Fruit fly (Drosophila melanogaster): ENCODE data around the gene HIP.

Gene HIP

DNA sequence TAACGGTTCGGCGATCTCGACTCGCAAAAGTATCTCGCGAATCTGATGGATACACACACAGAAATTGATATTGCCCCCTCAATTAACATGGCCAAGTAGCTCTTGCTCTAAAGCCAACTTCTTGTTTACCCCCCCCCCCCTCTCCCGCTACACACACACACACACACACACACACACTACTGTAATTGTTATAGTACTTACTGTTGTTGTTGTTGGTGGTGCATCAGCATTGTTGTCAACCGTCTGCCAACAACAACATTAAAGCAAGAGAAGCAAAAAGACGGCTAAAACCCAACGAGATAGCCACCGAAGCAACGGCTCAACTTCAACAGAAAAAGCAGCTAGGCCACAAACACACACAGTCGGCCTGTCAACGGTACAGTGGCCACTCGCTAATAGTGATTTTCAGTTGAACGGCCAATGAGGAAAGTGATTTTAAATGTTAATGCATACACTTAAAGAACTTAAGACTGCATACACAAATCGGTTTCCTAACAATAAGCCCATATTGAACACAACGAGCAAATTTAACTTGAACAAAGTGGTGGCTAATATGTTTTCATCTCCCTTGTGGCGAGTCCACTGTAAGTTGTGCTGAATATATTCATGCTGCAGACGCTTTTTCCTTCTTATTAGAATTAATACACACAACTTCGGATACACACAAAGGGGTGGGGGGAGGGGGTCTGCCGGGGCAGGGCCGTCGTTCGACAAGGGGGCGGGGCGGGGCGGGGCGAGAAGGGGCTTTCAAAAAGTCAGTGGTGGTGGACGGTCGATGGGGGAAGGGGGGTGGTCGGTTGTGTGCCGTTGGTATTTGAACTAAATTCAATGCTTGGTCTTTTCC, 48.5 kb upstream of the HIP start (continued):
- TF ChIP-seq aop (GFP tag; IDR thresholded peaks at IDR 0.05) (no peak), Eip74EF (GFP tag; optimal IDR thresholded peaks at IDR 0.05) (peak in 1 of 2 experiments; percentile 60), CG15011 (GFP tag; optimal IDR thresholded peaks at IDR 0.05) (peak; percentile 71), sc (optimal IDR thresholded peaks at IDR 0.05) (no peak), sc (GFP tag; optimal IDR thresholded peaks at IDR 0.05) (peak; percentile 73), Scr (GFP tag; IDR thresholded peaks at IDR 0.05; ENCODE audit: partially characterized antibody) (no peak), CG7372 (GFP tag; IDR thresholded peaks at IDR 0.05) (peak; percentile 79), jing (GFP tag; optimal IDR thresholded peaks at IDR 0.05) (peak; percentile 81), stc (GFP tag; IDR thresholded peaks at IDR 0.05) (peak; percentile 80), CG1602 (GFP tag; optimal IDR thresholded peaks at IDR 0.05) (peak; percentile 71), fu2 (GFP tag; optimal IDR thresholded peaks at IDR 0.05) (peak; percentile 69), CG8924 (tag; optimal IDR thresholded peaks at IDR 0.05) (peak; percentile 90), CG13624 (GFP tag; optimal IDR thresholded peaks at IDR 0.05) (peak; percentile 70), bsh (GFP tag; optimal IDR thresholded peaks at IDR 0.05) (peak; percentile 68 to 94), zfh2 (GFP tag; optimal IDR thresholded peaks at IDR 0.05) (peak; percentile 84), dysf (GFP tag; IDR thresholded peaks at IDR 0.05) (peak; percentile 95), dan (GFP tag; IDR thresholded peaks at IDR 0.05) (peak; percentile 39; the same call in 1 of the 2 replicates), CG31441 (GFP tag; IDR thresholded peaks at IDR 0.05) (peak; percentile 88), CG10366 (GFP tag; IDR thresholded peaks at IDR 0.05) (peak; percentile 89), Hey (tag; optimal IDR thresholded peaks at IDR 0.05) (peak; percentile 39), dm (GFP tag; optimal IDR thresholded peaks at IDR 0.05) (peak; percentile 50), NK7.1 (GFP tag; optimal IDR thresholded peaks at IDR 0.05) (peak; percentile 13), CG15696 (tag; optimal IDR thresholded peaks at IDR 0.05) (peak; percentile 47), vfl (GFP tag; optimal IDR thresholded peaks at IDR 0.05) (peak; percentile 63), tgo (GFP tag; IDR thresholded peaks at IDR 0.05) (peak; percentile 88), fd102C (GFP tag; optimal IDR thresholded peaks at IDR 0.05) (no peak), Myb (GFP tag; optimal IDR thresholded peaks at IDR 0.05) (peak; percentile 63), pzg (GFP tag; optimal IDR thresholded peaks at IDR 0.05) (peak; percentile 11), cato (GFP tag; optimal IDR thresholded peaks at IDR 0.05; ENCODE audit: borderline replicate concordance) (peak; percentile 76), zen (tag; optimal IDR thresholded peaks at IDR 0.05) (peak; percentile 70), CG4854 (GFP tag; optimal IDR thresholded peaks at IDR 0.05) (peak; percentile 71), CG2889 (GFP tag; IDR thresholded peaks at IDR 0.05) (peak; percentile 73; the same call in 2 of the 3 replicates), CG2116 (GFP tag; optimal IDR thresholded peaks at IDR 0.05) (peak; percentile 27), CG8359 (GFP tag; optimal IDR thresholded peaks at IDR 0.05; ENCODE audit: borderline replicate concordance) (peak; percentile 71), h (optimal IDR thresholded peaks at IDR 0.05) (no peak), Six4 (GFP tag; optimal IDR thresholded peaks at IDR 0.05) (peak; percentile 71), grau (tag; optimal IDR thresholded peaks at IDR 0.05) (peak; percentile 99), sisA (GFP tag; IDR thresholded peaks at IDR 0.05) (peak; percentile 88), D (optimal IDR thresholded peaks at IDR 0.05) (no peak), D (GFP tag; optimal IDR thresholded peaks at IDR 0.05) (peak; percentile 74), sens (GFP tag) (peak; percentile 94), sr (GFP tag; IDR thresholded peaks at IDR 0.05) (peak; percentile 29; the same call in 1 of the 3 replicates), Dref (GFP tag; IDR thresholded peaks at IDR 0.05) (0 out of 2 replicates have a peak, but pooled peaks have one; percentile 18), Usf (GFP tag; optimal IDR thresholded peaks at IDR 0.05) (peak; percentile 66), knrl (GFP tag; IDR thresholded peaks at IDR 0.05; ENCODE audit: partially characterized antibody) (no peak), HmgD (GFP tag; optimal IDR thresholded peaks at IDR 0.05) (peak; percentile 72), Mad (GFP tag; optimal IDR thresholded peaks at IDR 0.05) (peak; percentile 75), Ets97D (GFP tag; optimal IDR thresholded peaks at IDR 0.05) (no peak), Med (GFP tag) (peak; percentile 98), CG3281 (GFP tag; optimal IDR thresholded peaks at IDR 0.05) (peak; percentile 83)
